Worm (Caenorhabditis elegans): Measurements from ENCODE around the gene pgp-5.

DNA sequence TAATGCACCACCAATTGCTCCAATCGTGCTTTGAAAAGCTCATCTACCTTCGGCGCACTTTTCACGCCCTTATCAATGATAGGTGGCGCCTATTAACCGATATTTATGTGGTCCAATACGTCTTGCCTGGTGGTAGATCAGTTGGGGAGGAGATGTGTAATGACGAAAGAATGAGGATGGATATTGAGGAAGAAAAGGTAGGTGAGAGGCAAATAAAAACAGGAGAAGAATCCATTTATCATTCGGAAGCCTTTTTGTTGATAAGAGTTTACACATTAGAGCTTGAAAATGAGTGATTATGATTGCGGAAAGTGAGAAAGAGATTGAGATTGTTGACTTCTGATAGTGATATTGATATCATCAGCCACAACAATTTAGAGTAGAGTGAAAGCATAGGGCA, 48.3 kb upstream of the pgp-5 start:
- TF ChIP-seq zip-11 (GFP tag; IDR thresholded peaks at IDR 0.05), result no peak
- TF ChIP-seq nhr-77 (tag; optimal IDR thresholded peaks at IDR 0.05), result no peak
- TF ChIP-seq ztf-11 (tag; optimal IDR thresholded peaks at IDR 0.05), result no peak
- TF ChIP-seq nhr-11 (tag; optimal IDR thresholded peaks at IDR 0.05), result no peak
- TF ChIP-seq ZK546.5 (tag; optimal IDR thresholded peaks at IDR 0.05), result no peak

Measured in whole organism, L4 larva.